Worm (Caenorhabditis elegans) whole organism, young adult: ENCODE data around the gene R07E5.4.

Experiments
- F22D6.2 ChIP-seq: sonication (generic microtip); optimal IDR thresholded peaks from 2 replicates; lab custom pipeline; 2016; ENCODE audit warnings: mild to moderate bottlenecking, missing genetic modification characterization, missing compliant biosample characterization
- F23B12.7 ChIP-seq: sonication (generic microtip); optimal IDR thresholded peaks from 2 replicates; lab custom pipeline; 2017; ENCODE audit warnings: missing genetic modification characterization, mild to moderate bottlenecking, missing compliant biosample characterization, antibody characterized with exemption, moderate library complexity; ENCODE audit not compliant: insufficient read depth
- ZK185.1 ChIP-seq: sonication (generic microtip); optimal IDR thresholded peaks from 2 replicates; lab custom pipeline; 2016; ENCODE audit warnings: mild to moderate bottlenecking, missing genetic modification characterization, missing compliant biosample characterization; ENCODE audit not compliant: poor library complexity, severe bottlenecking
- ama-1 ChIP-seq, 3 experiments: fragments of 150-350 bp in 1 of 3; sonication (generic microtip) in 2 of 3; optimal IDR thresholded peaks; 2 replicates each; lab custom pipeline; 2014 to 2018; ENCODE audit warnings: missing biosample characterization in 2 of 3, missing genetic modification characterization in 2 of 3, missing genetic modification reagents in 2 of 3
- bed-1 ChIP-seq: fragments of 200-800 bp; sonication (Bioruptor generic); IDR thresholded peaks from 2 replicates; pipeline ENCODE4 v1.3.6; 2022; ENCODE audit warnings: missing genetic modification reagents, missing genetic modification characterization, missing compliant biosample characterization
- dpl-1 ChIP-seq: fragments of 150-350 bp; optimal IDR thresholded peaks from 2 replicates; lab custom pipeline; 2014; ENCODE audit warnings: missing biosample characterization, missing genetic modification reagents, missing genetic modification characterization
- him-1 ChIP-seq: sonication (generic microtip); optimal IDR thresholded peaks from 2 replicates; lab custom pipeline; 2016; ENCODE audit warnings: missing genotype, missing genetic modification reagents, missing genetic modification characterization, missing compliant biosample characterization
- nfya-1 ChIP-seq: sonication (generic microtip); optimal IDR thresholded peaks from 2 replicates; lab custom pipeline; 2017; ENCODE audit warnings: antibody characterized with exemption, missing compliant biosample characterization, missing genetic modification characterization, borderline replicate concordance; ENCODE audit not compliant: insufficient read depth
- pbrm-1 ChIP-seq: fragments of 200-800 bp; sonication (Bioruptor generic); IDR thresholded peaks from 2 replicates; pipeline ENCODE4 v1.3.6; 2022; ENCODE audit warnings: missing genetic modification reagents, missing genetic modification characterization, missing compliant biosample characterization
- rec-8 ChIP-seq, 2 experiments: sonication (generic microtip); optimal IDR thresholded peaks; 2 replicates each; lab custom pipeline; 2016; ENCODE audit warnings: mild to moderate bottlenecking in 2 of 2, missing genetic modification characterization in 2 of 2, missing genetic modification reagents in 2 of 2, missing genotype in 2 of 2, missing biosample characterization in 1 of 2, missing compliant biosample characterization in 1 of 2, moderate library complexity in 1 of 2
- sea-2 ChIP-seq: fragments of 200-800 bp; sonication (Bioruptor generic); IDR thresholded peaks from 2 replicates; pipeline ENCODE4 v1.3.6; 2022; ENCODE audit warnings: missing genetic modification characterization, missing compliant biosample characterization
- snpc-4 ChIP-seq, 5 experiments: fragments of 150-350 bp in 1 of 5; sonication (generic microtip) in 4 of 5; optimal IDR thresholded peaks; 2 replicates each; lab custom pipeline; 2014 to 2018; ENCODE audit warnings: missing genetic modification characterization in 5 of 5, missing biosample characterization in 3 of 5, antibody characterized with exemption in 2 of 5, mild to moderate bottlenecking in 2 of 5, missing compliant biosample characterization in 2 of 5, missing genotype in 2 of 5, moderate library complexity in 2 of 5, missing genetic modification reagents in 1 of 5
- tbp1 ChIP-seq: fragments of 200-800 bp; sonication (Bioruptor generic); optimal IDR thresholded peaks from 2 replicates; lab custom pipeline; 2018; ENCODE audit warnings: mild to moderate bottlenecking, missing genetic modification characterization, missing compliant biosample characterization

- TF ChIP-seq F22D6.2 (no peak), snpc-4 (GFP tag; optimal IDR thresholded peaks at IDR 0.05; lab: Kevin White, UChicago) (no peak), snpc-4 (tag; optimal IDR thresholded peaks at IDR 0.05; lab: Kevin White, UChicago) (no peak), F23B12.7 (tag; lab: Kevin White, UChicago) (no peak), bed-1 (GFP tag; lab: Robert Waterston, UW) (no peak), ZK185.1 (tag; lab: Kevin White, UChicago) (no peak), ama-1 (optimal IDR thresholded peaks at IDR 0.05; lab: Kevin White, UChicago) (no peak), ama-1 (GFP tag; optimal IDR thresholded peaks at IDR 0.05; lab: Kevin White, UChicago) (no peak), sea-2 (GFP tag; lab: Robert Waterston, UW) (no peak), him-1 (tag; lab: Kevin White, UChicago) (no peak), rec-8 (tag; optimal IDR thresholded peaks at IDR 0.05; lab: Kevin White, UChicago) (no peak), nfya-1 (tag; lab: Kevin White, UChicago) (no peak), dpl-1 (GFP tag; lab: Kevin White, UChicago) (no peak), tbp1 (GFP tag; lab: Kevin White, UChicago) (no peak), pbrm-1 (GFP tag; lab: Robert Waterston, UW) (no peak)
Observed at ce11 chrIII:4367649-4368048, 26.9 kb upstream of the R07E5.4 start, which contains the start of gene ckb-2.
